Fruit fly (Drosophila melanogaster): ENCODE results near the gene Pex23.
A peak's percentile ranks its signal among the peaks of the same experiment; 100 is the strongest.

The Pex23 gene

dm6 chr3L:20302081-20302630, at the start of gene Pex23 (continued):
- TF ChIP-seq wor (GFP tag; IDR thresholded peaks at IDR 0.05) (peak; percentile 60; the same call in 1 of the 2 replicates), CG17186 (GFP tag; optimal IDR thresholded peaks at IDR 0.05) (peak; percentile 71), MBD-R2 (GFP tag; IDR thresholded peaks at IDR 0.05) (peak; percentile 90), gsb (GFP tag; IDR thresholded peaks at IDR 0.05) (no peak), dmrt11E (tag; optimal IDR thresholded peaks at IDR 0.05) (peak; percentile 77), eve (GFP tag; optimal IDR thresholded peaks at IDR 0.05) (no peak), gsb-n (tag; optimal IDR thresholded peaks at IDR 0.05) (no peak), Stat92E (GFP tag; optimal IDR thresholded peaks at IDR 0.05) (peak in 1 of 3 experiments; percentile 81), CG15011 (GFP tag; optimal IDR thresholded peaks at IDR 0.05) (no peak), CG4404 (GFP tag; IDR thresholded peaks at IDR 0.05) (peak; percentile 81), CG30403 (GFP tag; optimal IDR thresholded peaks at IDR 0.05) (peak; percentile 89), CG9797 (GFP tag; optimal IDR thresholded peaks at IDR 0.05) (peak; percentile 53), usp (GFP tag; optimal IDR thresholded peaks at IDR 0.05) (no peak), CG5953 (GFP tag; IDR thresholded peaks at IDR 0.05) (peak; percentile 83), Blimp-1 (GFP tag; optimal IDR thresholded peaks at IDR 0.05) (no peak), gcm2 (GFP tag; optimal IDR thresholded peaks at IDR 0.05) (no peak), sens (GFP tag) (peak; percentile 96), CkIIα-i1 (GFP tag; IDR thresholded peaks at IDR 0.05) (0 out of 2 replicates have a peak, but pooled peaks have one; percentile 6), en (GFP tag; optimal IDR thresholded peaks at IDR 0.05) (no peak), CG31388 (GFP tag; optimal IDR thresholded peaks at IDR 0.05) (peak; percentile 69), sr (GFP tag; IDR thresholded peaks at IDR 0.05) (no peak), CG9437 (GFP tag; optimal IDR thresholded peaks at IDR 0.05) (peak; percentile 60), ERR (GFP tag; optimal IDR thresholded peaks at IDR 0.05) (peak; percentile 32), CG4424 (GFP tag; optimal IDR thresholded peaks at IDR 0.05) (peak; percentile 78), CG3281 (GFP tag; optimal IDR thresholded peaks at IDR 0.05) (peak; percentile 84), CG10431 (GFP tag; optimal IDR thresholded peaks at IDR 0.05) (peak; percentile 39), CG8944 (GFP tag; optimal IDR thresholded peaks at IDR 0.05) (peak; percentile 67), otp (GFP tag; IDR thresholded peaks at IDR 0.05) (peak; percentile 59; the same call in 1 of the 3 replicates), hbn (GFP tag; IDR thresholded peaks at IDR 0.05; ENCODE audit: partially characterized antibody) (peak; percentile 98), p53 (GFP tag; optimal IDR thresholded peaks at IDR 0.05) (no peak), Mes4 (GFP tag; optimal IDR thresholded peaks at IDR 0.05) (peak; percentile 43), row (GFP tag; IDR thresholded peaks at IDR 0.05) (peak; percentile 96), trem (tag; optimal IDR thresholded peaks at IDR 0.05) (peak; percentile 87), CG13287 (GFP tag; IDR thresholded peaks at IDR 0.05; ENCODE audit: partially characterized antibody) (peak; percentile 99), CG2116 (GFP tag; optimal IDR thresholded peaks at IDR 0.05) (peak; percentile 86), CG2129 (GFP tag; IDR thresholded peaks at IDR 0.05; ENCODE audit: partially characterized antibody) (peak; percentile 98), CG15696 (tag; optimal IDR thresholded peaks at IDR 0.05) (peak; percentile 75), scrt (GFP tag; optimal IDR thresholded peaks at IDR 0.05) (no peak), pzg (GFP tag; optimal IDR thresholded peaks at IDR 0.05) (peak; percentile 81), GATAe (GFP tag; conservative IDR thresholded peaks at IDR 0.05) (no peak; the same call in 1 of the 2 replicates), Hr3 (GFP tag; optimal IDR thresholded peaks at IDR 0.05) (peak; percentile 88), ewg (GFP tag; optimal IDR thresholded peaks at IDR 0.05) (peak; percentile 87), lola (GFP tag; optimal IDR thresholded peaks at IDR 0.05) (peak in 1 of 3 experiments; percentile 80), nom (GFP tag; optimal IDR thresholded peaks at IDR 0.05) (no peak), maf-S (GFP tag; optimal IDR thresholded peaks at IDR 0.05) (peak; percentile 45), peb (GFP tag; IDR thresholded peaks at IDR 0.05) (peak; percentile 77), unc-4 (GFP tag; IDR thresholded peaks at IDR 0.05; ENCODE audit: partially characterized antibody) (peak; percentile 99), Abd-B (GFP tag; optimal IDR thresholded peaks at IDR 0.05) (peak; percentile 90), CG3065 (GFP tag; optimal IDR thresholded peaks at IDR 0.05) (peak; percentile 78), gro (GFP tag; optimal IDR thresholded peaks at IDR 0.05) (peak; percentile 76)
